Worm (Caenorhabditis elegans): ENCODE measurements around the gene F44G4.5.

The F44G4.5 gene

DNA sequence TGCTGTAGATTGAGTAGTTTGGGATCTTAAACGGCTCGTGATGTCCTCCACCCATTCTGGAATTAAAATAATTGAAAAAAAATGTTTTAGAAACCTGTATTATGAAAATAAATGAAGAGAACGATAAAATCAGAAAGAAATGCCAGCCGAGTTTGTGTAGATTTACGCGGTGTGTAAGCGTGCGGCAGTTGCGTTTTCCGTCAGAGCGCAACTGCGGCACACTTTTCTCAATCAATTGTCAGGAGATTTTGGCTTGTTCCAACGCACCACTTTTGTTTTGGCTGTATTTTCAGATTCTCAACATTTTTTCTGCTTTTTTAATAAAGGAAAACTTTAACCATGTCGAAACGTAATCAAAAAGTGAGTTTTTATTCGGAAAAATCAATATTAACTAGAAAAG, 35.4 kb downstream of the F44G4.5 start, which contains the start of the genes ndub-3 and C18E9.2:
Gene ndub-3 (minus strand): TSS at position 56 of the 400 bp plus-strand sequence.
Gene C18E9.2 (plus strand): TSS at position 172 of the 400 bp plus-strand sequence.
- no peak for TF ChIP-seq unc-62 (GFP tag; optimal IDR thresholded peaks at IDR 0.05)

ce11 chrII:8964049-8964448, 36.2 kb downstream of the F44G4.5 start, which contains the start of gene sftd-3:
sftd-3 (minus strand) TSS chrII:8964149.
- TF ChIP-seq unc-62 (GFP tag; optimal IDR thresholded peaks at IDR 0.05), result no peak

- TF ChIP-seq unc-62 (GFP tag; optimal IDR thresholded peaks at IDR 0.05), result no peak
Measured at ce11 chrII:8962206-8962605, 38.0 kb downstream of the F44G4.5 start.

DNA sequence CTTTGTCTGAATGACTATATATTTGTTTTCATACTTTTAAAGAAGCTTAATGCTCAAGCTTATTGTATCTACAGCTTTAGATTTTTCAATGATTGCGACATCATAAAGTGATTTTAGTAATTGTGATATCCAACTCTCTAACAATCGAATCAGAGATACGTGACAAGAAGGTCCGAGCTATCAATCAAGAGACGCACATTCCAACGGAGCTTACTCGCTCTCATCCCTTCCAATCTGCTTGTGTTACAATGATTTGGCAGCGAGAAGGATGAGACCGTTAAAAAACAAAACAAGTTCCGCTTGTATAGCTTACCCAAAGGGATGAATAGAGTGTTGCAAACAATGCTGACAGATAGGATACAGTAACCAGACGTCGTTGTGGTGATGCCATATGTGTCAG, 38.8 kb downstream of the F44G4.5 start:
- TF ChIP-seq unc-62 (GFP tag; optimal IDR thresholded peaks at IDR 0.05), result no peak

- TF ChIP-seq unc-62 (GFP tag; optimal IDR thresholded peaks at IDR 0.05), result no peak
Measured at ce11 chrII:8960414-8960813, 39.8 kb downstream of the F44G4.5 start, which contains the start of gene cal-2. cal-2 (plus strand) TSS chrII:8960714.

DNA sequence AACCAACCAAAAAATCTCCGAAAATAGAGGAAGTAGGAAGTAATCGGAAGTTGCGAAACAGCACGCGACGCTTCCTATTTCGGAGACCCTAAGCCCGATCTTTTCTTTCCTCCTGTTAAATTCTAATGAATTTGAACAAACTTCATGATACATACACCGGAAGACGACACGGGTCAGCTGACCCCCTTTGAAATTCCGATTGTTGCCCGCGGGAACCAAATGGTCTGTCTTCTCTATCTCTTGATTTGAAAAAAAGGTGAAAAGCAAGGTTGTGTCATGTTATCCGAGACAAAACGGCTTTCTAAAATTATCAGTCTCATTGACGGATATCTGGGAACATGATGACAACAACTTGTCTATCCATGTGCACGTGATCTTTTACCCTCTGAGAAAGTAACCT, 41.1 kb downstream of the F44G4.5 start:
- no peak for TF ChIP-seq unc-62 (GFP tag; optimal IDR thresholded peaks at IDR 0.05)

DNA sequence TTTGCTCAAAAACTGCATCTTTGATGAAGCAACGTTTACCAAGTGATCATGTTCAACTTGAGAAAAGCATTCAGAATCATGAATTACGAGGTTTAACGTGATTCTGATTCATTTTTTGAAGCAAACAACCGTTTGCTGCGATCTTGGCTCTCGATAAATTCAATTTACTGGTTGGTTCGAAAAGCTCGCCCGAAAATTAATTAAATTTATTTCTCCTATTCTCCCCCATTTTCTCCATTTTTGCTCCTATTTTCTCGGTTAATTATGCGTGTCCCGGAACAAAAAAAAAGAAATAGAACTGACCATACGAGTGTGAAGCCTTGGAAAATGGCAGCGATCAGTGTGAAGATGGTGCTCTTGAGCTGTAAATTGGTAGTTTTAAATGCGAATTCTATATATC, 43.3 kb downstream of the F44G4.5 start:
- no peak for TF ChIP-seq unc-62 (GFP tag; optimal IDR thresholded peaks at IDR 0.05)

DNA sequence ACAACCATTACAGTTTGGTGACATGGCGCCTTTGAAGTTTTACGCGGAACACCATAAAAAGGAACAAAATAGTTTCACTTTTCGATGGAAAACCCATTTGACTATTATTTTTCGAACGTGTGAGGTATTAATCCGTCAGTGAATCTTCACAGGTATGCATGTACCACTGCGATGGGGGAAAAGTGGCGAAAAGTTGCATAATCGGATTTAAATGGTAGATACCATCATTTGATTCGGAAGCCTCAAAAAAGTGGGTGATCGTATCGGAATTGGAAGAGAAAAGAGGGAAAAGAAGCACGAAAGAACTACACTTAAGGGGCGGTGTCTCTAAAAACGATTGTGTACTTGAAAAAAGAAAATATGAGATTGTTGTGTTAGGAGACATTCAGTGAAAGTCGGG, 46.5 kb downstream of the F44G4.5 start:
- TF ChIP-seq unc-62 (GFP tag; optimal IDR thresholded peaks at IDR 0.05), result no peak

ce11 chrII:8951270-8951669, 49.0 kb downstream of the F44G4.5 start:
- no peak for TF ChIP-seq unc-62 (GFP tag; optimal IDR thresholded peaks at IDR 0.05)

Measured in whole organism, dauer.